Worm (Caenorhabditis elegans): Measurements from ENCODE around the gene F16B12.7.

F16B12.7 gene

ce11 chrX:14118762-14119161 is 10.4 kb downstream of the F16B12.7 start:
- TF ChIP-seq snpc-4 (tag; optimal IDR thresholded peaks at IDR 0.05), result no peak
- no peak for TF ChIP-seq nhr-2 (tag; optimal IDR thresholded peaks at IDR 0.05)
- no peak for TF ChIP-seq ceh-39 (tag; optimal IDR thresholded peaks at IDR 0.05)
- TF ChIP-seq cnd-1 (tag; optimal IDR thresholded peaks at IDR 0.05), result no peak
- no peak for TF ChIP-seq elt-1 (tag; optimal IDR thresholded peaks at IDR 0.05; ENCODE audit: borderline replicate concordance, insufficient read depth)
- no peak for TF ChIP-seq M03D4.4 (tag; optimal IDR thresholded peaks at IDR 0.05)
- TF ChIP-seq ceh-43 (GFP tag; optimal IDR thresholded peaks at IDR 0.05), result no peak
- TF ChIP-seq mls-2 (tag; optimal IDR thresholded peaks at IDR 0.05), result no peak
- no peak for TF ChIP-seq zip-8 (tag; optimal IDR thresholded peaks at IDR 0.05)
- TF ChIP-seq unc-62 (GFP tag; optimal IDR thresholded peaks at IDR 0.05), result no peak
- TF ChIP-seq lin-32 (GFP tag; optimal IDR thresholded peaks at IDR 0.05), result no peak
- no peak for TF ChIP-seq tbx-8 (GFP tag; optimal IDR thresholded peaks at IDR 0.05)
- no peak for TF ChIP-seq mep-1 (tag; optimal IDR thresholded peaks at IDR 0.05)

ce11 chrX:14125870-14126269 is 17.5 kb downstream of the F16B12.7 start, which contains the start of gene F28H6.6:
Gene F28H6.6, minus strand, starts transcription at chrX:14125879.
- TF ChIP-seq snpc-4 (tag; optimal IDR thresholded peaks at IDR 0.05) (no peak), nhr-2 (tag; optimal IDR thresholded peaks at IDR 0.05) (no peak), nhr-12 (tag; optimal IDR thresholded peaks at IDR 0.05) (no peak), drap-1 (GFP tag; optimal IDR thresholded peaks at IDR 0.05) (no peak), sem-2 (GFP tag; optimal IDR thresholded peaks at IDR 0.05) (no peak), blmp-1 (tag; optimal IDR thresholded peaks at IDR 0.05) (no peak), cnd-1 (tag; optimal IDR thresholded peaks at IDR 0.05) (no peak), ztf-11 (tag; optimal IDR thresholded peaks at IDR 0.05) (no peak), nhr-237 (tag; optimal IDR thresholded peaks at IDR 0.05) (no peak), hlh-1 (tag; optimal IDR thresholded peaks at IDR 0.05) (no peak), lsy-2 (tag; optimal IDR thresholded peaks at IDR 0.05) (no peak), unc-62 (GFP tag; optimal IDR thresholded peaks at IDR 0.05) (no peak), unc-39 (tag; optimal IDR thresholded peaks at IDR 0.05) (no peak)

ce11 chrX:14127291-14127922 is 19.1 kb downstream of the F16B12.7 start, which contains the start of gene F28H6.4:
Gene F28H6.4, plus strand, starts transcription at chrX:14127872.
- TF ChIP-seq sptf-1 (tag; optimal IDR thresholded peaks at IDR 0.05) (peak; percentile 3), zip-8 (tag; optimal IDR thresholded peaks at IDR 0.05) (no peak)

- TF ChIP-seq tbx-8 (GFP tag; optimal IDR thresholded peaks at IDR 0.05) (no peak), blmp-1 (tag; optimal IDR thresholded peaks at IDR 0.05) (no peak), drap-1 (GFP tag; optimal IDR thresholded peaks at IDR 0.05) (no peak), nhr-12 (tag; optimal IDR thresholded peaks at IDR 0.05) (no peak), sptf-1 (tag; optimal IDR thresholded peaks at IDR 0.05) (no peak), mep-1 (tag; optimal IDR thresholded peaks at IDR 0.05) (no peak), nhr-28 (tag; optimal IDR thresholded peaks at IDR 0.05) (no peak), ham-2 (GFP tag; optimal IDR thresholded peaks at IDR 0.05) (no peak), nhr-76 (tag; optimal IDR thresholded peaks at IDR 0.05) (no peak), unc-39 (tag; optimal IDR thresholded peaks at IDR 0.05) (no peak), unc-120 (tag; optimal IDR thresholded peaks at IDR 0.05; ENCODE audit: poor library complexity, severe bottlenecking) (no peak), elt-3 (tag; optimal IDR thresholded peaks at IDR 0.05) (no peak), zip-8 (tag; optimal IDR thresholded peaks at IDR 0.05) (no peak), ztf-11 (tag; optimal IDR thresholded peaks at IDR 0.05) (no peak), ceh-43 (GFP tag; optimal IDR thresholded peaks at IDR 0.05) (no peak), cnd-1 (tag; optimal IDR thresholded peaks at IDR 0.05) (no peak), lin-32 (GFP tag; optimal IDR thresholded peaks at IDR 0.05) (no peak), ceh-83 (GFP tag; optimal IDR thresholded peaks at IDR 0.05) (no peak), pha-4 (tag; optimal IDR thresholded peaks at IDR 0.05) (no peak), M03D4.4 (tag; optimal IDR thresholded peaks at IDR 0.05) (no peak)
Measured at ce11 chrX:14131476-14131875, 23.1 kb downstream of the F16B12.7 start.

- TF ChIP-seq nhr-28 (tag; optimal IDR thresholded peaks at IDR 0.05) (no peak), bed-3 (GFP tag; optimal IDR thresholded peaks at IDR 0.05) (no peak), ceh-43 (GFP tag; optimal IDR thresholded peaks at IDR 0.05) (no peak), zip-8 (tag; optimal IDR thresholded peaks at IDR 0.05) (no peak), ham-2 (GFP tag; optimal IDR thresholded peaks at IDR 0.05) (no peak), ceh-39 (tag; optimal IDR thresholded peaks at IDR 0.05) (no peak), mls-2 (tag; optimal IDR thresholded peaks at IDR 0.05) (no peak), ces-1 (GFP tag; optimal IDR thresholded peaks at IDR 0.05) (no peak), nhr-76 (tag; optimal IDR thresholded peaks at IDR 0.05) (no peak), ztf-11 (tag; optimal IDR thresholded peaks at IDR 0.05) (no peak), elt-3 (tag; optimal IDR thresholded peaks at IDR 0.05) (no peak), nhr-2 (tag; optimal IDR thresholded peaks at IDR 0.05) (no peak), nhr-12 (tag; optimal IDR thresholded peaks at IDR 0.05) (no peak), elt-1 (tag; optimal IDR thresholded peaks at IDR 0.05; ENCODE audit: borderline replicate concordance, insufficient read depth) (no peak)
Measured at ce11 chrX:14132677-14133076, 24.3 kb downstream of the F16B12.7 start.
